Worm (Caenorhabditis elegans) whole organism, L1 larva: Measurements from ENCODE around the gene Y38F1A.8.

ENCODE experiments used
- aha-1 ChIP-seq: fragments of 150-350 bp; optimal IDR thresholded peaks from 2 replicates; lab custom pipeline; 2014; ENCODE audit warnings: missing biosample characterization, missing genetic modification characterization
- aly-2 ChIP-seq: fragments of 150-350 bp; optimal IDR thresholded peaks from 2 replicates; lab custom pipeline; 2014; ENCODE audit warnings: missing biosample characterization, missing genetic modification characterization
- ama-1 ChIP-seq: fragments of 150-350 bp; optimal IDR thresholded peaks from 2 replicates; lab custom pipeline; 2014
- ceh-8 ChIP-seq: fragments of 200-800 bp; sonication (Bioruptor generic); optimal IDR thresholded peaks from 2 replicates; lab custom pipeline; 2018; ENCODE audit warnings: mild to moderate bottlenecking, missing genetic modification characterization, moderate library complexity, missing compliant biosample characterization
- dsc-1 ChIP-seq: sonication (generic microtip); optimal IDR thresholded peaks from 2 replicates; lab custom pipeline; 2016; ENCODE audit warnings: mild to moderate bottlenecking, missing genetic modification characterization, missing compliant biosample characterization
- efl-3 ChIP-seq: fragments of 200-800 bp; sonication (Bioruptor generic); optimal IDR thresholded peaks from 2 replicates; lab custom pipeline; 2018; ENCODE audit warnings: mild to moderate bottlenecking, missing genetic modification characterization, missing compliant biosample characterization
- egl-27 ChIP-seq, 2 experiments: fragments of 150-350 bp in 1 of 2; sonication (generic microtip); optimal IDR thresholded peaks; 3 replicates each; lab custom pipeline; 2017 to 2018; ENCODE audit warnings: missing biosample characterization in 2 of 2, missing genetic modification characterization in 2 of 2, missing genetic modification reagents in 2 of 2
- elt-2 ChIP-seq: sonication (generic microtip); optimal IDR thresholded peaks from 2 replicates; lab custom pipeline; 2016; ENCODE audit warnings: missing genetic modification characterization, mild to moderate bottlenecking, inconsistent platforms, missing compliant biosample characterization, missing genetic modification reagents
- elt-3 ChIP-seq, 6 experiments: fragments of 150-350 bp in 1 of 6; sonication (generic microtip); optimal IDR thresholded peaks; 2 replicates each; lab custom pipeline; 2017 to 2018; ENCODE audit warnings: missing biosample characterization in 6 of 6, missing genetic modification characterization in 6 of 6, inconsistent platforms in 1 of 6
- fkh-10 ChIP-seq: sonication (generic microtip); optimal IDR thresholded peaks from 2 replicates; lab custom pipeline; 2017; ENCODE audit warnings: missing biosample characterization, missing genetic modification reagents, missing genetic modification characterization
- fkh-8 ChIP-seq: sonication (generic microtip); optimal IDR thresholded peaks from 2 replicates; lab custom pipeline; 2016; ENCODE audit warnings: mild to moderate bottlenecking, missing genetic modification characterization, missing compliant biosample characterization
- fos-1 ChIP-seq: fragments of 150-350 bp; optimal IDR thresholded peaks from 2 replicates; lab custom pipeline; 2014; ENCODE audit warnings: missing biosample characterization, missing genetic modification characterization
- grh-1 ChIP-seq: fragments of 200-800 bp; sonication (Bioruptor generic); IDR thresholded peaks from 2 replicates; pipeline ENCODE4 v1.3.6; 2022; ENCODE audit warnings: missing genetic modification reagents, missing genetic modification characterization, missing compliant biosample characterization
- hlh-4 ChIP-seq: sonication (generic microtip); optimal IDR thresholded peaks from 2 replicates; lab custom pipeline; 2016; ENCODE audit warnings: mild to moderate bottlenecking, missing genetic modification characterization, missing compliant biosample characterization
- irx-1 ChIP-seq: sonication (generic microtip); optimal IDR thresholded peaks from 2 replicates; lab custom pipeline; 2016; ENCODE audit warnings: missing genetic modification characterization, missing compliant biosample characterization
- lin-13 ChIP-seq: fragments of 150-350 bp; optimal IDR thresholded peaks from 2 replicates; lab custom pipeline; 2014; ENCODE audit warnings: missing biosample characterization, missing genetic modification reagents, missing genetic modification characterization
- lin-15B ChIP-seq: fragments of 150-350 bp; sonication (generic microtip); optimal IDR thresholded peaks from 3 replicates; lab custom pipeline; 2014; ENCODE audit warnings: missing biosample characterization, missing genetic modification characterization
- mab-9 ChIP-seq: fragments of 200-800 bp; sonication (Bioruptor generic); IDR thresholded peaks from 2 replicates; pipeline ENCODE4 v1.3.6; 2022; ENCODE audit warnings: missing genetic modification reagents, missing genetic modification characterization, missing compliant biosample characterization
- mef-2 ChIP-seq: fragments of 150-350 bp; optimal IDR thresholded peaks from 2 replicates; lab custom pipeline; 2014; ENCODE audit warnings: missing biosample characterization, missing genetic modification characterization
- nhr-12 ChIP-seq: sonication (generic microtip); optimal IDR thresholded peaks from 2 replicates; lab custom pipeline; 2017; ENCODE audit warnings: missing biosample characterization, missing genetic modification characterization
- nhr-47 ChIP-seq: sonication (generic microtip); optimal IDR thresholded peaks from 2 replicates; lab custom pipeline; 2016; ENCODE audit warnings: mild to moderate bottlenecking, missing genetic modification characterization, moderate library complexity, missing compliant biosample characterization
- nhr-71 ChIP-seq: sonication (generic microtip); optimal IDR thresholded peaks from 2 replicates; lab custom pipeline; 2016; ENCODE audit warnings: mild to moderate bottlenecking, missing genetic modification characterization, moderate library complexity, missing compliant biosample characterization
- nhr-76 ChIP-seq: sonication (generic microtip); optimal IDR thresholded peaks from 2 replicates; lab custom pipeline; 2017; ENCODE audit warnings: missing biosample characterization, missing genetic modification characterization
- nhr-85 ChIP-seq: sonication (generic microtip); peaks from one replicate; lab custom pipeline; 2016; ENCODE audit warnings: missing genetic modification characterization, inconsistent platforms, missing compliant biosample characterization
- nhr-90 ChIP-seq: sonication (generic microtip); optimal IDR thresholded peaks from 2 replicates; lab custom pipeline; 2016; ENCODE audit warnings: mild to moderate bottlenecking, missing genetic modification characterization, missing compliant biosample characterization; ENCODE audit not compliant: poor library complexity
- pag-3 ChIP-seq: sonication (generic microtip); optimal IDR thresholded peaks from 2 replicates; lab custom pipeline; 2017; ENCODE audit warnings: missing genetic modification characterization, mild to moderate bottlenecking, missing compliant biosample characterization, antibody characterized with exemption, borderline replicate concordance; ENCODE audit not compliant: insufficient read depth
- pqm-1 ChIP-seq: sonication (generic microtip); optimal IDR thresholded peaks from 3 replicates; lab custom pipeline; 2017; ENCODE audit warnings: missing biosample characterization, missing genetic modification characterization
- rnt-1 ChIP-seq: sonication (generic microtip); optimal IDR thresholded peaks from 2 replicates; lab custom pipeline; 2016; ENCODE audit warnings: mild to moderate bottlenecking, missing genetic modification characterization, moderate library complexity, missing compliant biosample characterization
- skn-1 ChIP-seq: fragments of 150-350 bp; optimal IDR thresholded peaks from 2 replicates; lab custom pipeline; 2014; ENCODE audit warnings: missing biosample characterization, missing genetic modification characterization
- snpc-4 ChIP-seq: fragments of 150-350 bp; optimal IDR thresholded peaks from 2 replicates; lab custom pipeline; 2014; ENCODE audit warnings: missing biosample characterization, missing genetic modification characterization
- snu-23 ChIP-seq: sonication (generic microtip); optimal IDR thresholded peaks from 2 replicates; lab custom pipeline; 2016; ENCODE audit warnings: missing genetic modification characterization, missing compliant biosample characterization
- sup-37 ChIP-seq: fragments of 200-800 bp; sonication (Bioruptor generic); optimal IDR thresholded peaks from 2 replicates; lab custom pipeline; 2018; ENCODE audit warnings: mild to moderate bottlenecking, missing genetic modification characterization, missing compliant biosample characterization
- tlp-1 ChIP-seq: fragments of 150-350 bp; optimal IDR thresholded peaks from 2 replicates; lab custom pipeline; 2014; ENCODE audit warnings: missing biosample characterization, missing genetic modification characterization
- xbp-1 ChIP-seq: sonication (generic microtip); optimal IDR thresholded peaks from 2 replicates; lab custom pipeline; 2016; ENCODE audit warnings: missing genetic modification characterization, missing compliant biosample characterization
- zag-1 ChIP-seq: fragments of 150-350 bp; optimal IDR thresholded peaks from 2 replicates; lab custom pipeline; 2014; ENCODE audit warnings: missing biosample characterization, missing genetic modification characterization
- ztf-4 ChIP-seq: fragments of 150-350 bp; optimal IDR thresholded peaks from 2 replicates; lab custom pipeline; 2014; ENCODE audit warnings: missing biosample characterization, missing genetic modification characterization

Y38F1A.8 gene

ce11 chrII:12995322-12995721 is 5.3 kb downstream of the Y38F1A.8 start:
- TF ChIP-seq fkh-10 (GFP tag; lab: Kevin White, UChicago) (no peak), pag-3 (tag; lab: Kevin White, UChicago) (no peak), nhr-47 (no peak), ztf-4 (tag; lab: Kevin White, UChicago) (no peak), ceh-8 (no peak), snpc-4 (tag; lab: Kevin White, UChicago) (no peak), irx-1 (tag; lab: Kevin White, UChicago) (no peak), snu-23 (GFP tag; lab: Kevin White, UChicago) (no peak), zag-1 (no peak), fkh-8 (no peak), nhr-76 (tag; lab: Kevin White, UChicago) (no peak), elt-3 (tag; optimal IDR thresholded peaks at IDR 0.05; lab: Kevin White, UChicago) (no peak), grh-1 (no peak), rnt-1 (tag; lab: Kevin White, UChicago) (no peak)

ce11 chrII:12994009-12994788 is 6.5 kb downstream of the Y38F1A.8 start:
- TF ChIP-seq nhr-90 (peak; percentile 47), nhr-12 (tag; lab: Kevin White, UChicago) (no peak), ama-1 (lab: Kevin White, UChicago) (peak; percentile 64), egl-27 (tag; optimal IDR thresholded peaks at IDR 0.05; lab: Kevin White, UChicago) (no peak), nhr-85 (tag; lab: Kevin White, UChicago) (peak; percentile 38), snu-23 (GFP tag; lab: Kevin White, UChicago) (peak; percentile 23), elt-2 (tag; lab: Kevin White, UChicago) (peak; percentile 68), nhr-71 (tag; lab: Kevin White, UChicago) (peak; percentile 34), hlh-4 (no peak)

ce11 chrII:12992980-12993379 is 7.7 kb downstream of the Y38F1A.8 start:
- TF ChIP-seq nhr-85 (tag; lab: Kevin White, UChicago) (peak; percentile 45), aly-2 (tag; lab: Kevin White, UChicago) (peak; percentile 48), efl-3 (GFP tag; lab: Kevin White, UChicago) (no peak), aha-1 (tag; lab: Kevin White, UChicago) (no peak), sup-37 (GFP tag; lab: Kevin White, UChicago) (no peak)

ce11 chrII:12992193-12992592 is 8.5 kb downstream of the Y38F1A.8 start:
- TF ChIP-seq snpc-4 (tag; lab: Kevin White, UChicago) = no peak
- TF ChIP-seq mef-2 (tag; lab: Kevin White, UChicago) = no peak
- TF ChIP-seq mab-9 (GFP tag; lab: Robert Waterston, UW) = no peak
- no peak for TF ChIP-seq xbp-1 (tag; lab: Kevin White, UChicago)
- TF ChIP-seq ztf-4 (tag; lab: Kevin White, UChicago) = no peak
- TF ChIP-seq ama-1 (lab: Kevin White, UChicago) = no peak
- no peak for TF ChIP-seq dsc-1 (tag; lab: Kevin White, UChicago)
- TF ChIP-seq skn-1 = no peak
- TF ChIP-seq lin-13 (GFP tag; lab: Kevin White, UChicago) = no peak
- no peak for TF ChIP-seq grh-1
- no peak for TF ChIP-seq tlp-1 (tag; lab: Kevin White, UChicago)
- no peak for TF ChIP-seq rnt-1 (tag; lab: Kevin White, UChicago)
- TF ChIP-seq lin-15B (tag; lab: Kevin White, UChicago) = no peak
- TF ChIP-seq pqm-1 (tag; lab: Kevin White, UChicago) = no peak
- no peak for TF ChIP-seq fos-1 (tag; lab: Kevin White, UChicago)
